Worm (Caenorhabditis elegans) whole organism, L1 larva: ENCODE measurements around the gene madf-3.

ENCODE experiments used
- alr-1 ChIP-seq: fragments of 200-800 bp; sonication (Bioruptor generic); optimal IDR thresholded peaks from 2 replicates; lab custom pipeline; 2018; ENCODE audit warnings: borderline replicate concordance, mild to moderate bottlenecking, missing genetic modification characterization, missing compliant biosample characterization
- efl-1 ChIP-seq, 4 experiments: fragments of 150-350 bp; optimal IDR thresholded peaks in 3 of 4; peaks in 1 of 4; 1 replicate in 1 of 4; 2 replicates in 3 of 4; lab custom pipeline; 2014; ENCODE audit warnings: missing biosample characterization in 2 of 4, missing genetic modification characterization in 2 of 4, missing genetic modification reagents in 2 of 4
- egl-27 ChIP-seq, 2 experiments: fragments of 150-350 bp in 1 of 2; sonication (generic microtip); optimal IDR thresholded peaks; 3 replicates each; lab custom pipeline; 2017 to 2018; ENCODE audit warnings: missing biosample characterization in 2 of 2, missing genetic modification characterization in 2 of 2, missing genetic modification reagents in 2 of 2
- fos-1 ChIP-seq: fragments of 150-350 bp; optimal IDR thresholded peaks from 2 replicates; lab custom pipeline; 2014; ENCODE audit warnings: missing biosample characterization, missing genetic modification characterization
- lin-15B ChIP-seq: fragments of 150-350 bp; sonication (generic microtip); optimal IDR thresholded peaks from 3 replicates; lab custom pipeline; 2014; ENCODE audit warnings: missing biosample characterization, missing genetic modification characterization
- lsy-2 ChIP-seq, 2 experiments: fragments of 150-350 bp; optimal IDR thresholded peaks; 2 replicates each; lab custom pipeline; 2014; ENCODE audit warnings: missing biosample characterization in 2 of 2, missing genetic modification characterization in 2 of 2
- nhr-20 ChIP-seq: sonication (generic microtip); optimal IDR thresholded peaks from 2 replicates; lab custom pipeline; 2016; ENCODE audit warnings: mild to moderate bottlenecking, missing genetic modification characterization, missing compliant biosample characterization
- nhr-47 ChIP-seq: sonication (generic microtip); optimal IDR thresholded peaks from 2 replicates; lab custom pipeline; 2016; ENCODE audit warnings: mild to moderate bottlenecking, missing genetic modification characterization, moderate library complexity, missing compliant biosample characterization
- nhr-76 ChIP-seq: sonication (generic microtip); optimal IDR thresholded peaks from 2 replicates; lab custom pipeline; 2017; ENCODE audit warnings: missing biosample characterization, missing genetic modification characterization
- pqm-1 ChIP-seq: sonication (generic microtip); optimal IDR thresholded peaks from 3 replicates; lab custom pipeline; 2017; ENCODE audit warnings: missing biosample characterization, missing genetic modification characterization
- skn-1 ChIP-seq: fragments of 150-350 bp; optimal IDR thresholded peaks from 2 replicates; lab custom pipeline; 2014; ENCODE audit warnings: missing biosample characterization, missing genetic modification characterization
- tbx-2 ChIP-seq: sonication (generic microtip); optimal IDR thresholded peaks from 2 replicates; lab custom pipeline; 2016; ENCODE audit warnings: missing genetic modification characterization, missing compliant biosample characterization

- TF ChIP-seq tbx-2 (tag; lab: Kevin White, UChicago) (no peak), nhr-76 (no peak), fos-1 (no peak), lsy-2 (tag; optimal IDR thresholded peaks at IDR 0.05; lab: Kevin White, UChicago) (no peak), lin-15B (tag; lab: Kevin White, UChicago) (no peak), nhr-47 (tag; lab: Kevin White, UChicago) (no peak), pqm-1 (no peak), egl-27 (tag; optimal IDR thresholded peaks at IDR 0.05; lab: Kevin White, UChicago) (no peak), skn-1 (no peak), nhr-20 (tag; lab: Kevin White, UChicago) (no peak), efl-1 (optimal IDR thresholded peaks at IDR 0.05; lab: Kevin White, UChicago) (no peak), efl-1 (GFP tag; optimal IDR thresholded peaks at IDR 0.05 in 1 of 2; lab: Kevin White, UChicago) (no peak), alr-1 (tag; lab: Kevin White, UChicago) (no peak)
These were observed 36.3 kb downstream of the madf-3 start for ce11 chrII:4370842-4371241.
